Fruit fly (Drosophila melanogaster) S2 (cell line): ENCODE data around the gene CG18249.

Experiments used
- CG8478 ChIP-seq: fragments of >200 bp; optimal IDR thresholded peaks from 2 replicates; lab custom pipeline; 2018
- CTCF ChIP-seq, 2 experiments: fragments of >200 bp; optimal IDR thresholded peaks; 2 replicates each; lab custom pipeline; 2018

DNA sequence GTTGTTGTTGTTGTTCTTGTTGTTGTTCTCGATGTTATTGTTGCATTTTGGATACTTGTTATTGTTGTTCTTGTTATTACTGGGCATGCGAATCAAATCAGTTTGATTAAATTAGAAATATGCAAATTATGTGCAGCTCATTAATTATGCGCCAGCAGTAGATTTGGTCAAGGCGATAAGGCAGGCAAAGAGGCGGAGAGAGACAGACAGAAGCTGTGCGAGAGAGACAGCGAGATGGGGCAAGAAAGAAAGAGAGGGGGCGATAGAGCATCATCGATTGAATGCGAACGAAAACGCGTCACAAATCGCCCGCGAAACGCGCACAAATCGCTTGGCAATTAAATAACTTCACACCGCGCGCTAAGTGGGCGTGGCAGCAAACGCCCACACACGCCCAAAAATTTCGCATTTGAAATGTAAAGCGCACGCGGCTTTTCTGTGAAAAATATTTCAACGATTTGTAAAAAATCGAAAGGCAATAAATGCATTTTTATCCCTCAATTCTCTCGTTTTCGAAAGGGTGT, 3.2 kb downstream of the CG18249 start:
- no peak for TF ChIP-seq CG8478 (lab: Kevin White, UChicago)
- no peak for TF ChIP-seq CTCF (optimal IDR thresholded peaks at IDR 0.05; lab: Kevin White, UChicago)
